Worm (Caenorhabditis elegans) whole organism, late embryonic: ENCODE data around the gene F59D12.3.

Experiments used
- F13H6.1 ChIP-seq: sonication (generic microtip); optimal IDR thresholded peaks from 2 replicates; lab custom pipeline; 2016; ENCODE audit warnings: missing genetic modification characterization, missing compliant biosample characterization
- K09A11.1 ChIP-seq: sonication (generic microtip); optimal IDR thresholded peaks from 2 replicates; lab custom pipeline; 2017; ENCODE audit warnings: antibody characterized with exemption, mild to moderate bottlenecking, missing genetic modification characterization, missing compliant biosample characterization; ENCODE audit not compliant: insufficient read depth
- T23F11.4 ChIP-seq: fragments of 200-800 bp; sonication (Bioruptor generic); optimal IDR thresholded peaks from 2 replicates; lab custom pipeline; 2018; ENCODE audit warnings: mild to moderate bottlenecking, missing genetic modification characterization, missing compliant biosample characterization
- ahr-1 ChIP-seq: sonication (generic microtip); optimal IDR thresholded peaks from 2 replicates; lab custom pipeline; 2016; ENCODE audit warnings: missing genetic modification characterization, missing compliant biosample characterization
- ama-1 ChIP-seq: fragments of 150-350 bp; optimal IDR thresholded peaks from 2 replicates; lab custom pipeline; 2014
- ceh-14 ChIP-seq: sonication (generic microtip); optimal IDR thresholded peaks from 2 replicates; lab custom pipeline; 2016; ENCODE audit warnings: missing genotype, missing genetic modification characterization, missing compliant biosample characterization
- ceh-19 ChIP-seq: fragments of 200-800 bp; sonication (Bioruptor generic); optimal IDR thresholded peaks from 2 replicates; lab custom pipeline; 2018; ENCODE audit warnings: mild to moderate bottlenecking, missing genetic modification characterization, missing compliant biosample characterization
- ceh-2 ChIP-seq: sonication (generic microtip); optimal IDR thresholded peaks from 2 replicates; lab custom pipeline; 2016; ENCODE audit warnings: missing genotype, missing genetic modification characterization, missing compliant biosample characterization
- ceh-24 ChIP-seq: sonication (generic microtip); optimal IDR thresholded peaks from 2 replicates; lab custom pipeline; 2016; ENCODE audit warnings: mild to moderate bottlenecking, missing genetic modification characterization, missing compliant biosample characterization
- ceh-31 ChIP-seq: sonication (generic microtip); optimal IDR thresholded peaks from 2 replicates; lab custom pipeline; 2016; ENCODE audit warnings: missing genetic modification characterization, missing compliant biosample characterization
- ceh-45 ChIP-seq: fragments of 200-800 bp; sonication (Bioruptor generic); IDR thresholded peaks from 2 replicates; pipeline ENCODE4 v1.3.6; 2022; ENCODE audit warnings: missing genetic modification reagents, missing genetic modification characterization, missing compliant biosample characterization
- ceh-48 ChIP-seq: sonication (generic microtip); optimal IDR thresholded peaks from 2 replicates; lab custom pipeline; 2016; ENCODE audit warnings: missing genetic modification characterization, inconsistent platforms, missing compliant biosample characterization
- dmd-4 ChIP-seq: sonication (generic microtip); optimal IDR thresholded peaks from 2 replicates; lab custom pipeline; 2016; ENCODE audit warnings: borderline replicate concordance, missing genetic modification characterization, missing compliant biosample characterization
- dve-1 ChIP-seq: sonication (generic microtip); optimal IDR thresholded peaks from 2 replicates; lab custom pipeline; 2017; ENCODE audit warnings: antibody characterized with exemption, mild to moderate bottlenecking, missing genetic modification characterization, missing compliant biosample characterization
- elt-2 ChIP-seq: sonication (generic microtip); optimal IDR thresholded peaks from 2 replicates; lab custom pipeline; 2016; ENCODE audit warnings: missing genetic modification reagents, missing genetic modification characterization, missing compliant biosample characterization
- elt-4 ChIP-seq: sonication (generic microtip); optimal IDR thresholded peaks from 2 replicates; lab custom pipeline; 2016; ENCODE audit warnings: missing genetic modification characterization, missing compliant biosample characterization
- ets-4 ChIP-seq: sonication (generic microtip); optimal IDR thresholded peaks from 2 replicates; lab custom pipeline; 2016; ENCODE audit warnings: missing genetic modification characterization, missing compliant biosample characterization
- fax-1 ChIP-seq: sonication (generic microtip); optimal IDR thresholded peaks from 2 replicates; lab custom pipeline; 2016; ENCODE audit warnings: missing genotype, missing genetic modification characterization, missing compliant biosample characterization
- gmeb-2 ChIP-seq: sonication (generic microtip); optimal IDR thresholded peaks from 2 replicates; lab custom pipeline; 2016; ENCODE audit warnings: missing genetic modification characterization, inconsistent platforms, missing compliant biosample characterization
- hlh-15 ChIP-seq: sonication (generic microtip); optimal IDR thresholded peaks from 2 replicates; lab custom pipeline; 2016; ENCODE audit warnings: missing genetic modification characterization, missing compliant biosample characterization
- hlh-30 ChIP-seq: sonication (generic microtip); optimal IDR thresholded peaks from 2 replicates; lab custom pipeline; 2017; ENCODE audit warnings: antibody characterized with exemption, missing genetic modification characterization, missing compliant biosample characterization; ENCODE audit not compliant: insufficient read depth
- hlh-6 ChIP-seq: sonication (generic microtip); optimal IDR thresholded peaks from 2 replicates; lab custom pipeline; 2016; ENCODE audit warnings: missing genotype, missing genetic modification characterization, missing compliant biosample characterization
- madf-2 ChIP-seq: sonication (generic microtip); optimal IDR thresholded peaks from 2 replicates; lab custom pipeline; 2017; ENCODE audit warnings: missing genetic modification characterization, missing compliant biosample characterization
- mec-3 ChIP-seq: sonication (generic microtip); optimal IDR thresholded peaks from 2 replicates; lab custom pipeline; 2016; ENCODE audit warnings: borderline replicate concordance, missing genetic modification characterization, missing compliant biosample characterization
- nhr-11 ChIP-seq: fragments of 150-350 bp; optimal IDR thresholded peaks from 2 replicates; lab custom pipeline; 2014; ENCODE audit warnings: missing biosample characterization, missing genetic modification characterization
- nhr-232 ChIP-seq: sonication (generic microtip); optimal IDR thresholded peaks from 2 replicates; lab custom pipeline; 2016; ENCODE audit warnings: missing genetic modification characterization, missing compliant biosample characterization
- npax-4 ChIP-seq: sonication (generic microtip); optimal IDR thresholded peaks from 2 replicates; lab custom pipeline; 2016; ENCODE audit warnings: missing genetic modification characterization, missing compliant biosample characterization
- pag-3 ChIP-seq: sonication (generic microtip); optimal IDR thresholded peaks from 2 replicates; lab custom pipeline; 2016; ENCODE audit warnings: missing compliant biosample characterization, missing genetic modification characterization, borderline replicate concordance
- pat-9 ChIP-seq: fragments of 200-800 bp; sonication (Bioruptor generic); optimal IDR thresholded peaks from 2 replicates; lab custom pipeline; 2018; ENCODE audit warnings: mild to moderate bottlenecking, missing genetic modification characterization, moderate library complexity, missing compliant biosample characterization
- pha-2 ChIP-seq: sonication (generic microtip); optimal IDR thresholded peaks from 2 replicates; lab custom pipeline; 2017; ENCODE audit warnings: mild to moderate bottlenecking, missing genetic modification characterization, missing compliant biosample characterization
- pha-4 ChIP-seq: fragments of 150-350 bp; optimal IDR thresholded peaks from 2 replicates; lab custom pipeline; 2018; ENCODE audit warnings: missing biosample characterization, missing genetic modification reagents, missing genetic modification characterization
- pqm-1 ChIP-seq: sonication (generic microtip); optimal IDR thresholded peaks from 2 replicates; lab custom pipeline; 2016; ENCODE audit warnings: missing genetic modification characterization, missing compliant biosample characterization
- ref-2 ChIP-seq: sonication (generic microtip); optimal IDR thresholded peaks from 2 replicates; lab custom pipeline; 2016; ENCODE audit warnings: missing genetic modification characterization, missing compliant biosample characterization
- rnt-1 ChIP-seq: sonication (generic microtip); optimal IDR thresholded peaks from 2 replicates; lab custom pipeline; 2016; ENCODE audit warnings: missing genetic modification characterization, missing compliant biosample characterization
- sdc-2 ChIP-seq: sonication (generic microtip); optimal IDR thresholded peaks from 2 replicates; lab custom pipeline; 2016; ENCODE audit warnings: missing genotype, missing genetic modification characterization, missing compliant biosample characterization
- sox-2 ChIP-seq: fragments of 200-800 bp; sonication (Bioruptor generic); IDR thresholded peaks from 2 replicates; pipeline ENCODE4 v1.3.6; 2022; ENCODE audit warnings: missing genetic modification reagents, missing genetic modification characterization, missing compliant biosample characterization
- sox-4 ChIP-seq: sonication (generic microtip); optimal IDR thresholded peaks from 2 replicates; lab custom pipeline; 2017; ENCODE audit warnings: mild to moderate bottlenecking, missing genetic modification characterization, inconsistent platforms, missing compliant biosample characterization
- syd-9 ChIP-seq: sonication (generic microtip); optimal IDR thresholded peaks from 2 replicates; lab custom pipeline; 2016; ENCODE audit warnings: mild to moderate bottlenecking, missing genetic modification characterization, moderate library complexity, missing compliant biosample characterization
- tbx-2 ChIP-seq: sonication (generic microtip); optimal IDR thresholded peaks from 2 replicates; lab custom pipeline; 2016; ENCODE audit warnings: missing genetic modification characterization, missing compliant biosample characterization
- tbx-7 ChIP-seq: sonication (generic microtip); optimal IDR thresholded peaks from 2 replicates; lab custom pipeline; 2016; ENCODE audit warnings: missing genotype, missing genetic modification characterization, missing compliant biosample characterization
- ttx-3 ChIP-seq: sonication (generic microtip); optimal IDR thresholded peaks from 2 replicates; lab custom pipeline; 2016; ENCODE audit warnings: missing genetic modification reagents, missing genetic modification characterization, missing compliant biosample characterization
- unc-42 ChIP-seq: sonication (generic microtip); optimal IDR thresholded peaks from 2 replicates; lab custom pipeline; 2016; ENCODE audit warnings: missing genotype, missing genetic modification characterization, missing compliant biosample characterization
- zip-5 ChIP-seq: sonication (generic microtip); optimal IDR thresholded peaks from 2 replicates; lab custom pipeline; 2016; ENCODE audit warnings: missing genetic modification characterization, missing compliant biosample characterization

F59D12.3 gene

ce11 chrX:15653196-15653595 lies 2.4 kb upstream of the F59D12.3 start:
- TF ChIP-seq sox-2 (GFP tag; lab: Robert Waterston, UW) (no peak), dve-1 (tag; lab: Kevin White, UChicago) (no peak), syd-9 (tag; lab: Kevin White, UChicago) (no peak), hlh-6 (tag; lab: Kevin White, UChicago) (no peak), sox-4 (tag; lab: Kevin White, UChicago) (no peak), K09A11.1 (tag; lab: Kevin White, UChicago) (no peak), dmd-4 (tag; lab: Kevin White, UChicago) (no peak), ceh-14 (peak; percentile 11), tbx-7 (tag; lab: Kevin White, UChicago) (no peak), pag-3 (tag; lab: Kevin White, UChicago) (no peak), tbx-2 (tag; lab: Kevin White, UChicago) (no peak), madf-2 (tag; lab: Kevin White, UChicago) (no peak), ceh-48 (tag; lab: Kevin White, UChicago) (no peak), ceh-24 (no peak), mec-3 (no peak), ceh-31 (tag; lab: Kevin White, UChicago) (peak; percentile 21), ets-4 (no peak), ahr-1 (tag; lab: Kevin White, UChicago) (no peak), nhr-11 (tag; lab: Kevin White, UChicago) (no peak), unc-42 (tag; lab: Kevin White, UChicago) (peak; percentile 64), ceh-2 (tag; lab: Kevin White, UChicago) (no peak), rnt-1 (tag; lab: Kevin White, UChicago) (no peak), npax-4 (tag; lab: Kevin White, UChicago) (no peak), elt-4 (no peak), gmeb-2 (tag; lab: Kevin White, UChicago) (no peak)

ce11 chrX:15650428-15650827 lies 341 bp downstream of the F59D12.3 start:
- TF ChIP-seq pqm-1 (tag; lab: Kevin White, UChicago) (no peak), fax-1 (no peak), sox-2 (GFP tag; lab: Robert Waterston, UW) (no peak), ahr-1 (tag; lab: Kevin White, UChicago) (no peak), sdc-2 (tag; lab: Kevin White, UChicago) (no peak), zip-5 (tag; lab: Kevin White, UChicago) (no peak), pat-9 (tag; lab: Kevin White, UChicago) (no peak)

- TF ChIP-seq ceh-31 (tag; lab: Kevin White, UChicago) = no peak
- no peak for TF ChIP-seq fax-1
- TF ChIP-seq K09A11.1 (tag; lab: Kevin White, UChicago) = no peak
- TF ChIP-seq pha-4 = no peak
- peak; percentile 6 for TF ChIP-seq unc-42 (tag; lab: Kevin White, UChicago)
Measured at ce11 chrX:15647276-15647675, 3.5 kb downstream of the F59D12.3 start, which contains the start of gene F59D12.5. Gene F59D12.5 (minus strand): TSS chrX:15647369.

ce11 chrX:15642638-15643037 lies 8.1 kb downstream of the F59D12.3 start, which contains the start of gene H08J19.1:
Gene H08J19.1 (plus strand): TSS chrX:15642938.
- TF ChIP-seq ceh-19 (GFP tag; lab: Kevin White, UChicago) (no peak), tbx-2 (tag; lab: Kevin White, UChicago) (no peak), ref-2 (tag; lab: Kevin White, UChicago) (no peak), ama-1 (lab: Kevin White, UChicago) (no peak), elt-4 (no peak), F13H6.1 (tag; lab: Kevin White, UChicago) (no peak), madf-2 (tag; lab: Kevin White, UChicago) (no peak), ttx-3 (tag; lab: Kevin White, UChicago) (no peak), nhr-232 (tag; lab: Kevin White, UChicago) (no peak), hlh-30 (tag; lab: Kevin White, UChicago) (no peak), mec-3 (no peak), hlh-15 (tag; lab: Kevin White, UChicago) (no peak), pha-4 (no peak), ceh-45 (GFP tag; lab: Robert Waterston, UW) (no peak), T23F11.4 (no peak), elt-2 (tag; lab: Kevin White, UChicago) (no peak), ets-4 (no peak), pha-2 (tag; lab: Kevin White, UChicago) (no peak)
